Worm (Caenorhabditis elegans) whole organism, early embryonic: ENCODE data around the gene dhhc-13.

Experiments
- B0310.2 ChIP-seq: sonication (generic microtip); optimal IDR thresholded peaks from 2 replicates; lab custom pipeline; 2016; ENCODE audit warnings: mild to moderate bottlenecking, missing genetic modification characterization, missing compliant biosample characterization
- ama-1 ChIP-seq: fragments of 150-350 bp; optimal IDR thresholded peaks from 2 replicates; lab custom pipeline; 2014
- ceh-13 ChIP-seq: fragments of 200-800 bp; sonication (Bioruptor generic); optimal IDR thresholded peaks from 2 replicates; lab custom pipeline; 2018; ENCODE audit warnings: mild to moderate bottlenecking, missing genetic modification characterization, missing compliant biosample characterization
- ets-7 ChIP-seq: sonication (generic microtip); optimal IDR thresholded peaks from 2 replicates; lab custom pipeline; 2016; ENCODE audit warnings: missing genotype, missing genetic modification characterization, missing compliant biosample characterization
- hnd-1 ChIP-seq: sonication (generic microtip); optimal IDR thresholded peaks from 2 replicates; lab custom pipeline; 2016; ENCODE audit warnings: missing genetic modification characterization, missing compliant biosample characterization

ce11 chrIV:5870072-5870471 is 47.1 kb upstream of the dhhc-13 start, which contains the start of gene srv-17:
- no peak for TF ChIP-seq ama-1 (lab: Kevin White, UChicago)
- TF ChIP-seq ets-7 (tag; lab: Kevin White, UChicago): no peak
- TF ChIP-seq hnd-1 (tag; lab: Kevin White, UChicago): no peak
- TF ChIP-seq ceh-13: no peak
- TF ChIP-seq B0310.2 (tag; lab: Kevin White, UChicago): no peak
